Worm (Caenorhabditis elegans): ENCODE data around the gene hrg-3.

- TF ChIP-seq F13C5.2 (tag; optimal IDR thresholded peaks at IDR 0.05) (no peak), scrt-1 (GFP tag; IDR thresholded peaks at IDR 0.05) (no peak), hnd-1 (tag; optimal IDR thresholded peaks at IDR 0.05) (no peak), sea-1 (GFP tag; conservative IDR thresholded peaks at IDR 0.05) (no peak), ceh-36 (tag; optimal IDR thresholded peaks at IDR 0.05) (no peak), ama-1 (optimal IDR thresholded peaks at IDR 0.05) (no peak), flt-1 (GFP tag; IDR thresholded peaks at IDR 0.05) (no peak), ets-7 (tag; optimal IDR thresholded peaks at IDR 0.05) (no peak)
These were observed 11.7 kb downstream of the hrg-3 start for ce11 chrV:9767941-9768340.

Measured in whole organism, early embryonic.